Worm (Caenorhabditis elegans): ENCODE results near the gene srx-18.

DNA sequence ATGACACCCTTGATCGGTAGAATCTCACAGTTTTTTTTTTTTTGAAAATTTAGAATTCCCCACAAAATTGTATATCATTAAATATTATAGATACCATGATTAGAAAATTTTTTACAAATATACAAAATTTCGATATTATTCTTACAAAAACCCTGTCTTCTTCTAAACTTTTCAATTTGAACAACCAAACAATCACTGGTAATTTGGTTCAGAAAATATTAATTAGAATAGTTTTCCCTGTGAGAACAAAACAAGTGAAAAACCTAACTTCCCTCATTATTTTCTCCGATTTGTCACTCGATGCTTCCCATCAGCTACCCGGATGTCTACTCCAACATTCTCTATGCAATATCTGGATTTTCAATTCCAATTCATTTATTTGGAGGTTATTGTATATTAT is 11.4 kb upstream of the srx-18 start, which contains the start of gene srh-296:
- no peak for TF ChIP-seq unc-62 (GFP tag; optimal IDR thresholded peaks at IDR 0.05)
- no peak for TF ChIP-seq hlh-1 (tag; optimal IDR thresholded peaks at IDR 0.05)
- TF ChIP-seq elt-1 (tag; optimal IDR thresholded peaks at IDR 0.05; ENCODE audit: borderline replicate concordance, insufficient read depth) = no peak
- no peak for TF ChIP-seq nhr-237 (tag; optimal IDR thresholded peaks at IDR 0.05)
- no peak for TF ChIP-seq sem-2 (GFP tag; optimal IDR thresholded peaks at IDR 0.05)
- TF ChIP-seq nhr-2 (tag; optimal IDR thresholded peaks at IDR 0.05) = no peak
